Worm (Caenorhabditis elegans): ENCODE results near the gene K08C7.4.

- TF ChIP-seq ZK546.5 (tag; optimal IDR thresholded peaks at IDR 0.05) = no peak
- TF ChIP-seq unc-62 (GFP tag; optimal IDR thresholded peaks at IDR 0.05) = no peak
- TF ChIP-seq ama-1 (optimal IDR thresholded peaks at IDR 0.05) = no peak
- TF ChIP-seq elt-1 (tag; optimal IDR thresholded peaks at IDR 0.05) = no peak
These were observed at the start of gene K08C7.4 for ce11 chrIV:10680379-10680778.
